Worm (Caenorhabditis elegans): Measurements from ENCODE around the gene C29F9.12.

The C29F9.12 gene

ce11 chrIII:89155-89554 lies 32.7 kb downstream of the C29F9.12 start (continued):
- TF ChIP-seq php-3 (GFP tag; IDR thresholded peaks at IDR 0.05) = peak; percentile 46; the same call in 1 of the 2 replicates
- TF ChIP-seq madf-5 (GFP tag; IDR thresholded peaks at IDR 0.05) = peak in 1 of 2 experiments; percentile 79; a peak in 2 of 4 replicates
- peak; percentile 26 for TF ChIP-seq ztf-7 (tag; optimal IDR thresholded peaks at IDR 0.05)
- 0 out of 2 replicates have a peak, but pooled peaks have one; percentile 52 for TF ChIP-seq saeg-2 (GFP tag; IDR thresholded peaks at IDR 0.05)

ce11 chrIII:87183-87582 lies 34.6 kb downstream of the C29F9.12 start, which contains the start of the genes F54C4.4 and mrpl-40:
Gene F54C4.4, minus strand, starts transcription at chrIII:87381.
Gene mrpl-40, plus strand, starts transcription at chrIII:87559.
- TF ChIP-seq saeg-2 (GFP tag; IDR thresholded peaks at IDR 0.05) (no peak), tag-97 (GFP tag; IDR thresholded peaks at IDR 0.05) (no peak), lsy-2 (tag; optimal IDR thresholded peaks at IDR 0.05) (peak in 1 of 2 experiments; percentile 85), lir-3 (tag; optimal IDR thresholded peaks at IDR 0.05) (no peak), nhr-77 (tag; optimal IDR thresholded peaks at IDR 0.05) (peak; percentile 20), mes-2 (tag; optimal IDR thresholded peaks at IDR 0.05; ENCODE audit: poor library complexity, severe bottlenecking) (peak; percentile 72), Y48G9A.11 (GFP tag; IDR thresholded peaks at IDR 0.05) (peak; percentile 95), ceh-20 (GFP tag; IDR thresholded peaks at IDR 0.05) (no peak), hmg-1.1 (GFP tag; IDR thresholded peaks at IDR 0.05) (peak; percentile 65), nhr-11 (tag; optimal IDR thresholded peaks at IDR 0.05) (peak; percentile 28), T26A8.4 (GFP tag; IDR thresholded peaks at IDR 0.05) (no peak), ceh-28 (tag; optimal IDR thresholded peaks at IDR 0.05) (peak; percentile 18), dmd-9 (GFP tag; IDR thresholded peaks at IDR 0.05) (no peak), mdl-1 (tag; optimal IDR thresholded peaks at IDR 0.05) (no peak), daf-16 (GFP tag; optimal IDR thresholded peaks at IDR 0.05) (no peak), daf-16 (tag; optimal IDR thresholded peaks at IDR 0.05) (peak; percentile 18), ZK337.2 (GFP tag; IDR thresholded peaks at IDR 0.05) (no peak), lin-1 (GFP tag; IDR thresholded peaks at IDR 0.05) (no peak), rbr-2 (tag; optimal IDR thresholded peaks at IDR 0.05) (peak; percentile 18), nhr-6 (tag; optimal IDR thresholded peaks at IDR 0.05) (peak; percentile 83), gei-8 (GFP tag; optimal IDR thresholded peaks at IDR 0.05) (no peak), hlh-30 (tag; optimal IDR thresholded peaks at IDR 0.05; ENCODE audit: insufficient read depth) (peak; percentile 63), nhr-48 (tag; optimal IDR thresholded peaks at IDR 0.05) (no peak), ceh-32 (tag; optimal IDR thresholded peaks at IDR 0.05; ENCODE audit: poor library complexity) (no peak), F26F4.8 (GFP tag; conservative IDR thresholded peaks at IDR 0.05) (no peak), dve-1 (tag; optimal IDR thresholded peaks at IDR 0.05; ENCODE audit: insufficient read depth) (peak; percentile 81), mdt-29 (GFP tag; IDR thresholded peaks at IDR 0.05) (no peak), R02D3.7 (tag; optimal IDR thresholded peaks at IDR 0.05) (peak; percentile 83), Y5F2A.4 (GFP tag; optimal IDR thresholded peaks at IDR 0.05) (no peak), Y75B8A.6 (GFP tag; IDR thresholded peaks at IDR 0.05) (no peak), spr-1 (tag; optimal IDR thresholded peaks at IDR 0.05) (no peak), mxl-2 (GFP tag; conservative IDR thresholded peaks at IDR 0.05) (no peak), lin-38 (GFP tag; IDR thresholded peaks at IDR 0.05) (peak; percentile 30), mep-1 (tag; optimal IDR thresholded peaks at IDR 0.05) (peak; percentile 54), aha-1 (tag) (peak; percentile 89), T20F7.1 (GFP tag; optimal IDR thresholded peaks at IDR 0.05) (peak; percentile 98), nhr-10 (tag; optimal IDR thresholded peaks at IDR 0.05) (no peak), dpl-1 (GFP tag; optimal IDR thresholded peaks at IDR 0.05) (peak; percentile 63)

Measured in whole organism, L4 larva.